Worm (Caenorhabditis elegans): Measurements from ENCODE around the gene nlp-58.

DNA sequence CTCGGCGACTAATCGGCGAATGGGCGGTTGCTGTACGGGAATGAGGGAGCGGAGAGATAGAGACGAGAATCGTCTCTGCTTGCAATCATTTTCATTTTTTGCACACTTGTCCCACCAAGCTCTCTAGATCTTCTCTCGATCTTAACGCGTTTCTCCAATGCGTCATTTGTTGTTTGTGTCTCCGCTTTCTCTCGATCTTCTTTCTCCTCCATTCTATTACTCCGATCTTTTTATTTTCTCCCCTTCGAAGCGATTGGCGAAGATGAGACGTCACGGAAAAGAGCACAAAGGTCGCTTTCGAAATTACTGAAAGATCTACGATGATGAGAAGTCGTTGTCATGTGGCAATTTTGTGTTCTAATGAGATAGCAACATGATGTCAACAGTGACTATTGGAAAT, 9.9 kb upstream of the nlp-58 start:
- TF ChIP-seq rec-8 (tag; optimal IDR thresholded peaks at IDR 0.05): no peak
- TF ChIP-seq nhr-179 (tag; optimal IDR thresholded peaks at IDR 0.05): no peak
